Fruit fly (Drosophila melanogaster): ENCODE data around the gene CG18754.

CG18754 gene

dm6 chr3R:23657357-23658318 lies 26.2 kb upstream of the CG18754 start (continued):
- TF ChIP-seq CG12219 (GFP tag; optimal IDR thresholded peaks at IDR 0.05) (peak; percentile 52), psq (GFP tag; optimal IDR thresholded peaks at IDR 0.05) (peak; percentile 47), crp (GFP tag; optimal IDR thresholded peaks at IDR 0.05) (no peak), CG3995 (GFP tag; optimal IDR thresholded peaks at IDR 0.05) (no peak), dpn (GFP tag; optimal IDR thresholded peaks at IDR 0.05) (peak in 1 of 2 experiments; percentile 21), Camta (GFP tag; optimal IDR thresholded peaks at IDR 0.05) (peak; percentile 75), tna (GFP tag; IDR thresholded peaks at IDR 0.05; ENCODE audit: partially characterized antibody) (0 out of 2 replicates have a peak, but pooled peaks have one; percentile 23), crc (GFP tag; optimal IDR thresholded peaks at IDR 0.05) (peak; percentile 39), corto (GFP tag; optimal IDR thresholded peaks at IDR 0.05) (no peak), CG30403 (GFP tag; optimal IDR thresholded peaks at IDR 0.05) (no peak), tgo (GFP tag; IDR thresholded peaks at IDR 0.05) (0 out of 3 replicates have a peak, but pooled peaks have one; percentile 19), Med (GFP tag) (peak; percentile 82), Doc2 (GFP tag; IDR thresholded peaks at IDR 0.05) (no peak), CG9215 (GFP tag; IDR thresholded peaks at IDR 0.05) (no peak), bigmax (GFP tag; optimal IDR thresholded peaks at IDR 0.05) (no peak), slou (GFP tag; optimal IDR thresholded peaks at IDR 0.05) (no peak), onecut (GFP tag; IDR thresholded peaks at IDR 0.05) (peak; percentile 71), Opbp (GFP tag; IDR thresholded peaks at IDR 0.05; ENCODE audit: partially characterized antibody) (no peak), aop (GFP tag; IDR thresholded peaks at IDR 0.05) (no peak), CG4360 (GFP tag; IDR thresholded peaks at IDR 0.05) (peak; percentile 32; the same call in 1 of the 2 replicates), CG6813 (GFP tag; optimal IDR thresholded peaks at IDR 0.05) (peak; percentile 92), jumu (GFP tag; optimal IDR thresholded peaks at IDR 0.05) (peak; percentile 5), h (optimal IDR thresholded peaks at IDR 0.05) (no peak), Side (GFP tag; optimal IDR thresholded peaks at IDR 0.05) (peak; percentile 78), z (GFP tag; IDR thresholded peaks at IDR 0.05) (peak; percentile 65; the same call in 2 of the 3 replicates), TFAM (GFP tag; optimal IDR thresholded peaks at IDR 0.05) (peak; percentile 23), gce (GFP tag; IDR thresholded peaks at IDR 0.05) (0 out of 3 replicates have a peak, but pooled peaks have one; percentile 54), ase (GFP tag; IDR thresholded peaks at IDR 0.05) (peak; percentile 25; the same call in 1 of the 3 replicates), sc (optimal IDR thresholded peaks at IDR 0.05) (no peak), sc (GFP tag; optimal IDR thresholded peaks at IDR 0.05) (peak; percentile 61), HmgZ (tag; optimal IDR thresholded peaks at IDR 0.05) (peak; percentile 66), sug (tag; optimal IDR thresholded peaks at IDR 0.05) (peak; percentile 78), CG12299 (tag; optimal IDR thresholded peaks at IDR 0.05) (peak; percentile 44), CG1529 (GFP tag; optimal IDR thresholded peaks at IDR 0.05) (peak; percentile 72), pros (GFP tag; optimal IDR thresholded peaks at IDR 0.05) (no peak), Hr78 (GFP tag; optimal IDR thresholded peaks at IDR 0.05) (peak in 1 of 2 experiments; percentile 79), CG7271 (tag; optimal IDR thresholded peaks at IDR 0.05) (peak; percentile 44), Dip2 (GFP tag; IDR thresholded peaks at IDR 0.05) (no peak), CG10959 (GFP tag; IDR thresholded peaks at IDR 0.05) (no peak; the same call in 1 of the 2 replicates), az2 (GFP tag; optimal IDR thresholded peaks at IDR 0.05) (no peak), mld (GFP tag; IDR thresholded peaks at IDR 0.05; ENCODE audit: partially characterized antibody) (no peak), Fer2 (tag; optimal IDR thresholded peaks at IDR 0.05) (no peak), Dfd (GFP tag; optimal IDR thresholded peaks at IDR 0.05) (no peak), dimm (GFP tag; IDR thresholded peaks at IDR 0.05) (no peak), crol (GFP tag; IDR thresholded peaks at IDR 0.05) (peak; percentile 78), MBD-R2 (GFP tag; IDR thresholded peaks at IDR 0.05) (no peak), en (GFP tag; optimal IDR thresholded peaks at IDR 0.05) (peak; percentile 46), Mrtf (GFP tag; IDR thresholded peaks at IDR 0.05) (no peak), cas (GFP tag; IDR thresholded peaks at IDR 0.05) (no peak)
